Fruit fly (Drosophila melanogaster): ENCODE results near the gene CG33252.

Gene CG33252

dm6 chrX:16890599-16890998 is 6.4 kb downstream of the CG33252 start (continued):
- TF ChIP-seq Awh (GFP tag; IDR thresholded peaks at IDR 0.05) (no peak), p53 (GFP tag; optimal IDR thresholded peaks at IDR 0.05) (no peak), ham (GFP tag; IDR thresholded peaks at IDR 0.05) (no peak), CG2678 (tag; optimal IDR thresholded peaks at IDR 0.05) (no peak), mirr (GFP tag; optimal IDR thresholded peaks at IDR 0.05) (peak; percentile 2), BtbVII (GFP tag; optimal IDR thresholded peaks at IDR 0.05) (peak; percentile 24), zfh1 (GFP tag; IDR thresholded peaks at IDR 0.05) (no peak), NC2α (GFP tag; optimal IDR thresholded peaks at IDR 0.05) (no peak), unpg (GFP tag; optimal IDR thresholded peaks at IDR 0.05) (peak; percentile 28), E2f2 (GFP tag; IDR thresholded peaks at IDR 0.05) (no peak), CG9437 (GFP tag; optimal IDR thresholded peaks at IDR 0.05) (no peak), oc (tag; optimal IDR thresholded peaks at IDR 0.05) (no peak)

dm6 chrX:16889510-16889909 is 7.5 kb downstream of the CG33252 start, which contains the start of gene CG13002:
CG13002 (plus strand) TSS chrX:16889810.
- TF ChIP-seq pzg (GFP tag; optimal IDR thresholded peaks at IDR 0.05) (no peak), HLHmδ (GFP tag; optimal IDR thresholded peaks at IDR 0.05) (no peak), h (optimal IDR thresholded peaks at IDR 0.05) (no peak), Drgx (GFP tag; IDR thresholded peaks at IDR 0.05) (no peak), CG6854 (GFP tag; optimal IDR thresholded peaks at IDR 0.05) (no peak), CG10543 (GFP tag; optimal IDR thresholded peaks at IDR 0.05) (no peak), CG10209 (GFP tag; optimal IDR thresholded peaks at IDR 0.05) (no peak), CG11093 (GFP tag; IDR thresholded peaks at IDR 0.05) (no peak), B-H1 (GFP tag; IDR thresholded peaks at IDR 0.05) (no peak), E2f2 (GFP tag; IDR thresholded peaks at IDR 0.05) (no peak), CG1792 (GFP tag; optimal IDR thresholded peaks at IDR 0.05) (no peak), CG14441 (GFP tag; IDR thresholded peaks at IDR 0.05) (no peak), Six4 (GFP tag; optimal IDR thresholded peaks at IDR 0.05) (no peak), CG33213 (GFP tag; optimal IDR thresholded peaks at IDR 0.05) (no peak), CG3726 (GFP tag; IDR thresholded peaks at IDR 0.05) (no peak), CG7839 (tag; optimal IDR thresholded peaks at IDR 0.05) (no peak), CG2116 (GFP tag; optimal IDR thresholded peaks at IDR 0.05) (no peak), HmgD (GFP tag; optimal IDR thresholded peaks at IDR 0.05) (no peak)

DNA sequence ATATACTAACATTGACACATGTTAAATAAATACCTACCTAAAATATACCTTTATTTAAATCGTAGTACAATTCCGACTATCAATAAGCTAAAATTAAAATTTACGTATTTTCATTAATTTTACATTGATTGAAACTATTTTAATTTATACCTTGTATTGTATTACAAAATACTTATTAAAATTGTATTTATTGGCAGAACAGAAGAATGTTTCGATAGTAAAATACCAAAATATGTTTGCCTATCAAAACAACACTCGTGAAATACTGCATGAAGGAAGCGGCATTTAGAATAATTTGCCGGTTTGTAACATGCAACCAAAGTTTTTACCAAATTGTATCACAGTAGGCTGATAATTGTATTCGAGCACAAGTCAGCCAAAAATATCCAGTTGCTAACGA is 10.4 kb downstream of the CG33252 start, which contains the start of the genes DENR and CG4880:
Gene DENR (minus strand): TSS at position 10 of the 400 bp plus-strand sequence.
Gene CG4880 (plus strand): TSS at position 268 of the 400 bp plus-strand sequence.
- TF ChIP-seq z (GFP tag; IDR thresholded peaks at IDR 0.05) (no peak), pzg (GFP tag; optimal IDR thresholded peaks at IDR 0.05) (peak; percentile 18), kni (GFP tag; optimal IDR thresholded peaks at IDR 0.05) (no peak), bbx (GFP tag; IDR thresholded peaks at IDR 0.05; ENCODE audit: partially characterized antibody) (peak; percentile 34; the same call in 1 of the 2 replicates), ATbp (GFP tag; optimal IDR thresholded peaks at IDR 0.05) (no peak), gfzf (GFP tag; optimal IDR thresholded peaks at IDR 0.05) (peak; percentile 55), HLH4C (GFP tag; IDR thresholded peaks at IDR 0.05; ENCODE audit: partially characterized antibody) (0 out of 3 replicates have a peak, but pooled peaks have one; percentile 20), D19A (tag; optimal IDR thresholded peaks at IDR 0.05) (no peak), Scr (GFP tag; IDR thresholded peaks at IDR 0.05; ENCODE audit: partially characterized antibody) (peak; percentile 66), CG13287 (GFP tag; IDR thresholded peaks at IDR 0.05; ENCODE audit: partially characterized antibody) (peak; percentile 73), BEAF-32 (GFP tag; optimal IDR thresholded peaks at IDR 0.05) (peak; percentile 74), hbn (GFP tag; IDR thresholded peaks at IDR 0.05; ENCODE audit: partially characterized antibody) (peak; percentile 42; the same call in 1 of the 2 replicates), stwl (tag; optimal IDR thresholded peaks at IDR 0.05) (peak; percentile 33), Xrp1 (GFP tag; IDR thresholded peaks at IDR 0.05) (no peak), CG30020 (tag; optimal IDR thresholded peaks at IDR 0.05) (peak; percentile 44), inv (GFP tag; IDR thresholded peaks at IDR 0.05; ENCODE audit: partially characterized antibody) (peak; percentile 35; the same call in 1 of the 2 replicates), CG9797 (GFP tag; optimal IDR thresholded peaks at IDR 0.05) (peak; percentile 10), CG12659 (GFP tag; optimal IDR thresholded peaks at IDR 0.05) (peak; percentile 6), croc (GFP tag; conservative IDR thresholded peaks at IDR 0.05) (no peak), trem (tag; optimal IDR thresholded peaks at IDR 0.05) (peak; percentile 38), CG14710 (tag; optimal IDR thresholded peaks at IDR 0.05) (peak; percentile 36)

Measured in whole organism, embryonic.